Fruit fly (Drosophila melanogaster): ENCODE results near the gene RpS4.

Gene RpS4

DNA sequence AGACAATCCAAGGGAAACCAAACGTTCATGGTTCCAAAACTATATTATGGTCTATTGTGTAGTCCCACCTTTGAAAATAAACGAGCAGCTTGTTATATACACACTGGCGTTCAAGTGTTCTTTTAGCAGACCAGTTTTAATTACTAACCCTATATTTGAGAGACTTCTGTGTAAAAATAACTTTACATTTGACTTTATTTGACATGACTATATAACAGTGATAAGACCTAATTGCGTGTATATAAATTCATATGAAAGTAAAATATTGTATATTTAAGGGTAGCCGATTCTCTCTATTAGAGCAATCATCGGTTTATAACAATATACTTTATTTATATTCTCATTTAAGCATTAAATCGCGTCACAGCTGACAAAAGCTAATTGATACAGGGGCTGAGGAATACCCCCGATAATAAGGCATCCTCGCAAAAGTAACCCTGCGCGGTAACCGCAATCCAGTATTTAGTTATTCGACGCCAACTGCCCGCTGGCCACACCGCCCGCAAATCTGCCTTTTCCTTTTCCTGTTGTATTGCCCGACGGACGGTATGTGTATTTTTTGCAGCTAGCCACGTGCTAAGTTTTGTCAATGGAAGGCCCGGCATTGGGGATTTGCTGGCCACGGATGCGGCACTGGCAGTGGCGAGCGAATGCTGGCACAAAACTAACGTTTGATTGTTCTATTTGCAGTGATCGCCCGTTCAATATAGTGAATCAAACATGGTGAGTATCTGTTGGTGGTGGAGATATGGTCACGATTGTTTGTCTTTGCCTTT lies at the start of gene RpS4 (continued):
- TF ChIP-seq Eip74EF (GFP tag; optimal IDR thresholded peaks at IDR 0.05) (peak in 1 of 2 experiments; percentile 74), CG15514 (GFP tag; optimal IDR thresholded peaks at IDR 0.05) (peak; percentile 92), oc (tag; optimal IDR thresholded peaks at IDR 0.05) (peak; percentile 88), Ets65A (GFP tag) (peak; percentile 98), twi (tag; optimal IDR thresholded peaks at IDR 0.05) (peak; percentile 62), CG16863 (GFP tag; optimal IDR thresholded peaks at IDR 0.05) (peak; percentile 76), Trl (optimal IDR thresholded peaks at IDR 0.05) (no peak), Trl (GFP tag; optimal IDR thresholded peaks at IDR 0.05) (peak; percentile 89), kni (GFP tag; optimal IDR thresholded peaks at IDR 0.05) (peak; percentile 91), CG8765 (GFP tag; IDR thresholded peaks at IDR 0.05) (peak; percentile 62; the same call in 1 of the 2 replicates), CG12219 (GFP tag; optimal IDR thresholded peaks at IDR 0.05) (peak; percentile 95), CG16813 (GFP tag; IDR thresholded peaks at IDR 0.05; ENCODE audit: partially characterized antibody) (peak; percentile 51), HmgZ (tag; optimal IDR thresholded peaks at IDR 0.05) (peak; percentile 92), dan (GFP tag; IDR thresholded peaks at IDR 0.05) (no peak), otp (GFP tag; IDR thresholded peaks at IDR 0.05) (peak; percentile 92), CG11456 (GFP tag; IDR thresholded peaks at IDR 0.05) (peak; percentile 95), phol (tag; optimal IDR thresholded peaks at IDR 0.05) (peak; percentile 72), ken (GFP tag; IDR thresholded peaks at IDR 0.05) (peak; percentile 88), tna (GFP tag; IDR thresholded peaks at IDR 0.05; ENCODE audit: partially characterized antibody) (peak; percentile 16; the same call in 1 of the 2 replicates), cas (GFP tag; IDR thresholded peaks at IDR 0.05) (peak; percentile 26; the same call in 1 of the 2 replicates), tap (tag; optimal IDR thresholded peaks at IDR 0.05) (peak; percentile 79), nau (GFP tag; optimal IDR thresholded peaks at IDR 0.05) (peak; percentile 95), stwl (tag; optimal IDR thresholded peaks at IDR 0.05) (peak; percentile 69), CG18764 (GFP tag; optimal IDR thresholded peaks at IDR 0.05) (peak; percentile 69), CG14965 (GFP tag; optimal IDR thresholded peaks at IDR 0.05; ENCODE audit: borderline replicate concordance) (peak; percentile 67), CG14014 (GFP tag; IDR thresholded peaks at IDR 0.05) (peak; percentile 89), Hr78 (GFP tag; optimal IDR thresholded peaks at IDR 0.05) (peak in 1 of 2 experiments; percentile 28), MBD-R2 (GFP tag; IDR thresholded peaks at IDR 0.05) (peak; percentile 51), CG12236 (GFP tag; optimal IDR thresholded peaks at IDR 0.05) (peak; percentile 82), pzg (GFP tag; optimal IDR thresholded peaks at IDR 0.05) (peak; percentile 95), so (GFP tag; IDR thresholded peaks at IDR 0.05) (peak; percentile 68; the same call in 1 of the 3 replicates), inv (GFP tag; IDR thresholded peaks at IDR 0.05; ENCODE audit: partially characterized antibody) (0 out of 2 replicates have a peak, but pooled peaks have one; percentile 13), BtbVII (GFP tag; optimal IDR thresholded peaks at IDR 0.05) (peak; percentile 95), CG31365 (tag; optimal IDR thresholded peaks at IDR 0.05) (peak; percentile 89), Max (GFP tag; optimal IDR thresholded peaks at IDR 0.05) (peak; percentile 87), CG13894 (tag; optimal IDR thresholded peaks at IDR 0.05) (peak; percentile 88), amos (GFP tag; IDR thresholded peaks at IDR 0.05; ENCODE audit: partially characterized antibody) (peak; percentile 58), Aef1 (GFP tag; IDR thresholded peaks at IDR 0.05) (peak; percentile 72; the same call in 2 of the 3 replicates), CG16815 (GFP tag; optimal IDR thresholded peaks at IDR 0.05) (peak; percentile 60), dmrt11E (tag; optimal IDR thresholded peaks at IDR 0.05) (peak; percentile 78), gt (GFP tag; IDR thresholded peaks at IDR 0.05) (peak; percentile 62; the same call in 1 of the 2 replicates), yki (optimal IDR thresholded peaks at IDR 0.05) (no peak), CG42726 (GFP tag; IDR thresholded peaks at IDR 0.05; ENCODE audit: partially characterized antibody) (peak; percentile 62), Hmx (GFP tag; optimal IDR thresholded peaks at IDR 0.05) (no peak), CrebB (tag; optimal IDR thresholded peaks at IDR 0.05) (peak; percentile 97), nerfin-2 (GFP tag; IDR thresholded peaks at IDR 0.05; ENCODE audit: partially characterized antibody) (no peak)
